Fruit fly (Drosophila melanogaster) whole organism, embryonic: ENCODE data around the gene Gart.

Experiments used
- Ada2b ChIP-seq: fragments of 200-800 bp; sonication (Bioruptor generic); IDR thresholded peaks from 2 replicates; pipeline ENCODE4 v1.3.6; 2022; ENCODE audit warnings: missing biosample characterization, missing genetic modification characterization
- B-H1 ChIP-seq: fragments of 200-800 bp; sonication (Bioruptor generic); IDR thresholded peaks from 3 replicates; pipeline ENCODE4 v1.3.6; 2022; ENCODE audit warnings: missing biosample characterization, missing genetic modification characterization
- CG10654 ChIP-seq: fragments of 200-800 bp; sonication (Bioruptor generic); optimal IDR thresholded peaks from 2 replicates; lab custom pipeline; 2016; ENCODE audit warnings: missing biosample characterization, missing genetic modification characterization
- CG12744 ChIP-seq: fragments of 200-800 bp; sonication (Bioruptor generic); optimal IDR thresholded peaks from 2 replicates; lab custom pipeline; 2016; ENCODE audit warnings: missing biosample characterization, missing genetic modification characterization
- CG13296 ChIP-seq: fragments of 200-800 bp; sonication (Bioruptor generic); optimal IDR thresholded peaks from 3 replicates; lab custom pipeline; 2018; ENCODE audit warnings: missing biosample characterization, mild to moderate bottlenecking, missing genetic modification characterization
- CG14441 ChIP-seq: fragments of 200-800 bp; sonication (Bioruptor generic); IDR thresholded peaks from 2 replicates; pipeline ENCODE4 v1.3.6; 2022; ENCODE audit warnings: missing biosample characterization, missing genetic modification characterization
- CG1603 ChIP-seq: fragments of 200-800 bp; sonication (Bioruptor generic); optimal IDR thresholded peaks from 2 replicates; lab custom pipeline; 2019; ENCODE audit warnings: missing biosample characterization, mild to moderate bottlenecking, missing genetic modification characterization, moderate library complexity
- CG17186 ChIP-seq: fragments of 200-800 bp; sonication (Bioruptor generic); optimal IDR thresholded peaks from 3 replicates; lab custom pipeline; 2017; ENCODE audit warnings: missing biosample characterization, missing genetic modification reagents, missing genetic modification characterization
- CG17829 ChIP-seq: fragments of 200-800 bp; optimal IDR thresholded peaks from 2 replicates; lab custom pipeline; 2019; ENCODE audit warnings: missing biosample characterization, mild to moderate bottlenecking, missing genetic modification characterization, moderate library complexity
- CG1792 ChIP-seq: fragments of 200-800 bp; sonication (Bioruptor generic); optimal IDR thresholded peaks from 2 replicates; lab custom pipeline; 2016; ENCODE audit warnings: missing biosample characterization, missing genetic modification characterization
- CG1832 ChIP-seq: fragments of 200-800 bp; sonication (Bioruptor generic); optimal IDR thresholded peaks from 2 replicates; lab custom pipeline; 2017; ENCODE audit warnings: missing biosample characterization, mild to moderate bottlenecking, missing genetic modification characterization, inconsistent platforms
- CG2202 ChIP-seq: fragments of 200-800 bp; sonication (Bioruptor generic); optimal IDR thresholded peaks from 2 replicates; lab custom pipeline; 2018; ENCODE audit warnings: missing biosample characterization, mild to moderate bottlenecking, missing genetic modification characterization
- CG2875 ChIP-seq: fragments of 200-800 bp; sonication (Bioruptor generic); optimal IDR thresholded peaks from 2 replicates; lab custom pipeline; 2017; ENCODE audit warnings: missing biosample characterization, mild to moderate bottlenecking, missing genetic modification characterization, missing genetic modification reagents
- CG32532 ChIP-seq: fragments of 200-800 bp; sonication (Bioruptor generic); IDR thresholded peaks from 2 replicates; pipeline ENCODE4 v1.3.6; 2022; ENCODE audit warnings: missing biosample characterization, missing genetic modification characterization
- CG4617 ChIP-seq: fragments of 200-800 bp; sonication (Bioruptor generic); optimal IDR thresholded peaks from 3 replicates; lab custom pipeline; 2016; ENCODE audit warnings: missing biosample characterization, missing genetic modification characterization, borderline replicate concordance
- CG6254 ChIP-seq: fragments of 200-800 bp; sonication (Bioruptor generic); optimal IDR thresholded peaks from 3 replicates; lab custom pipeline; 2017; ENCODE audit warnings: mild to moderate bottlenecking, missing biosample characterization, missing genetic modification reagents, missing genetic modification characterization
- CG8281 ChIP-seq: fragments of 200-800 bp; sonication (Bioruptor generic); optimal IDR thresholded peaks from 2 replicates; lab custom pipeline; 2018; ENCODE audit warnings: missing biosample characterization, mild to moderate bottlenecking, missing genetic modification characterization, moderate library complexity
- CG8924 ChIP-seq: fragments of 200-800 bp; optimal IDR thresholded peaks from 3 replicates; lab custom pipeline; 2019; ENCODE audit warnings: missing biosample characterization, mild to moderate bottlenecking, missing genetic modification characterization, moderate library complexity
- Dad ChIP-seq: fragments of 200-800 bp; sonication (Bioruptor generic); optimal IDR thresholded peaks from 3 replicates; lab custom pipeline; 2016; ENCODE audit warnings: missing biosample characterization, missing genetic modification characterization
- Fer1 ChIP-seq: fragments of 200-800 bp; sonication (Bioruptor generic); optimal IDR thresholded peaks from 2 replicates; lab custom pipeline; 2017; ENCODE audit warnings: missing biosample characterization, mild to moderate bottlenecking, missing genetic modification characterization
- Gsc ChIP-seq: fragments of 200-800 bp; sonication (Bioruptor generic); IDR thresholded peaks from 2 replicates; pipeline ENCODE4 v1.3.6; 2022; ENCODE audit warnings: missing biosample characterization, missing genetic modification characterization
- Gug ChIP-seq: fragments of 200-800 bp; sonication (Bioruptor generic); IDR thresholded peaks from 4 replicates; pipeline ENCODE4 v1.3.6; 2022; ENCODE audit warnings: missing biosample characterization, missing genetic modification characterization
- H15 ChIP-seq: fragments of 200-800 bp; sonication (Bioruptor generic); IDR thresholded peaks from 3 replicates; pipeline ENCODE4 v1.3.6; 2022; ENCODE audit warnings: missing biosample characterization, missing genetic modification characterization
- Hmr ChIP-seq: fragments of 200-800 bp; sonication (Bioruptor generic); optimal IDR thresholded peaks from 3 replicates; lab custom pipeline; 2017; ENCODE audit warnings: mild to moderate bottlenecking, missing biosample characterization, missing genetic modification reagents, missing genetic modification characterization
- Med ChIP-seq: fragments of 200-800 bp; sonication (Bioruptor generic); peaks from one replicate; lab custom pipeline; 2016; ENCODE audit warnings: missing biosample characterization, missing genetic modification characterization, mild to moderate bottlenecking, inconsistent platforms, moderate library complexity
- Mes4 ChIP-seq: fragments of 200-800 bp; sonication (Bioruptor generic); optimal IDR thresholded peaks from 2 replicates; lab custom pipeline; 2016; ENCODE audit warnings: missing biosample characterization, missing genetic modification characterization
- Nf-YA ChIP-seq: fragments of 200-800 bp; sonication (Bioruptor generic); IDR thresholded peaks from 2 replicates; pipeline ENCODE4 v1.3.6; 2022; ENCODE audit warnings: missing biosample characterization, missing genetic modification characterization
- Nf-YC ChIP-seq: fragments of 200-800 bp; optimal IDR thresholded peaks from 3 replicates; lab custom pipeline; 2019; ENCODE audit warnings: missing biosample characterization, mild to moderate bottlenecking, missing genetic modification characterization, moderate library complexity
- Rfx ChIP-seq: fragments of 200-800 bp; sonication (Bioruptor generic); IDR thresholded peaks from 2 replicates; pipeline ENCODE4 v1.3.6; 2022; ENCODE audit warnings: missing biosample characterization, missing genetic modification characterization
- Scr ChIP-seq: fragments of 200-800 bp; sonication (Bioruptor generic); IDR thresholded peaks from 2 replicates; pipeline ENCODE4 v1.3.6; 2022; ENCODE audit warnings: missing biosample characterization, missing genetic modification characterization; ENCODE audit not compliant: partially characterized antibody
- TFAM ChIP-seq: fragments of 200-800 bp; sonication (Bioruptor generic); optimal IDR thresholded peaks from 2 replicates; lab custom pipeline; 2017; ENCODE audit warnings: missing biosample characterization, missing genetic modification characterization, inconsistent platforms
- Taf1 ChIP-seq: fragments of 200-800 bp; sonication (Bioruptor generic); IDR thresholded peaks from 2 replicates; pipeline ENCODE4 v1.3.6; 2022; ENCODE audit warnings: missing biosample characterization, missing genetic modification characterization
- Tbp ChIP-seq: fragments of >200 bp; optimal IDR thresholded peaks from 2 replicates; lab custom pipeline; 2018; ENCODE audit warnings: missing biosample characterization, missing genetic modification characterization
- Vsx1 ChIP-seq: fragments of 200-800 bp; sonication (Bioruptor generic); optimal IDR thresholded peaks from 2 replicates; lab custom pipeline; 2017; ENCODE audit warnings: missing biosample characterization, mild to moderate bottlenecking, missing genetic modification characterization, missing genetic modification reagents
- ab ChIP-seq: fragments of 200-800 bp; sonication (Bioruptor generic); optimal IDR thresholded peaks from 2 replicates; lab custom pipeline; 2016; ENCODE audit warnings: missing biosample characterization, missing genetic modification characterization
- chinmo ChIP-seq: fragments of 200-800 bp; sonication (Bioruptor generic); IDR thresholded peaks from 4 replicates; pipeline ENCODE4 v1.3.6; 2022; ENCODE audit warnings: missing biosample characterization, missing genetic modification characterization; ENCODE audit not compliant: partially characterized antibody
- crp ChIP-seq, 2 experiments: fragments of 200-800 bp; sonication (Bioruptor generic); optimal IDR thresholded peaks; 2 replicates in 1 of 2; 3 replicates in 1 of 2; lab custom pipeline; 2017; ENCODE audit warnings: missing biosample characterization in 2 of 2, missing genetic modification characterization in 2 of 2, mild to moderate bottlenecking in 1 of 2, moderate library complexity in 1 of 2
- danr ChIP-seq: fragments of 200-800 bp; sonication (Bioruptor generic); IDR thresholded peaks from 2 replicates; pipeline ENCODE4 v1.3.6; 2022; ENCODE audit warnings: missing biosample characterization, missing genetic modification characterization
- emc ChIP-seq: fragments of 200-800 bp; sonication (Bioruptor generic); optimal IDR thresholded peaks from 2 replicates; lab custom pipeline; 2016; ENCODE audit warnings: missing biosample characterization, missing genetic modification characterization
- grn ChIP-seq: fragments of 200-800 bp; sonication (Bioruptor generic); optimal IDR thresholded peaks from 3 replicates; lab custom pipeline; 2017; ENCODE audit warnings: missing biosample characterization, missing genetic modification characterization
- gro ChIP-seq: fragments of 200-800 bp; sonication (Bioruptor generic); optimal IDR thresholded peaks from 2 replicates; lab custom pipeline; 2016; ENCODE audit warnings: missing biosample characterization, missing genetic modification characterization
- jigr1 ChIP-seq: fragments of 200-800 bp; sonication (Bioruptor generic); IDR thresholded peaks from 3 replicates; pipeline ENCODE4 v1.3.6; 2022; ENCODE audit warnings: missing biosample characterization, missing genetic modification characterization
- knrl ChIP-seq: fragments of 200-800 bp; sonication (Bioruptor generic); IDR thresholded peaks from 3 replicates; pipeline ENCODE4 v1.3.6; 2022; ENCODE audit warnings: missing biosample characterization, missing genetic modification characterization; ENCODE audit not compliant: partially characterized antibody
- lilli ChIP-seq: fragments of 200-800 bp; sonication (Bioruptor generic); optimal IDR thresholded peaks from 3 replicates; lab custom pipeline; 2016; ENCODE audit warnings: missing biosample characterization, missing genetic modification characterization
- pfk ChIP-seq: fragments of 200-800 bp; sonication (Bioruptor generic); optimal IDR thresholded peaks from 2 replicates; lab custom pipeline; 2018; ENCODE audit warnings: missing biosample characterization, mild to moderate bottlenecking, missing genetic modification characterization, moderate library complexity
- sd ChIP-seq: fragments of 200-800 bp; sonication (Bioruptor generic); optimal IDR thresholded peaks from 3 replicates; lab custom pipeline; 2018; ENCODE audit warnings: missing biosample characterization, mild to moderate bottlenecking, missing genetic modification characterization, moderate library complexity
- ssp ChIP-seq: fragments of 200-800 bp; sonication (Bioruptor generic); IDR thresholded peaks from 2 replicates; pipeline ENCODE4 v1.3.6; 2022; ENCODE audit warnings: missing biosample characterization, missing genetic modification characterization
- tna ChIP-seq: fragments of 200-800 bp; sonication (Bioruptor generic); IDR thresholded peaks from 2 replicates; pipeline ENCODE4 v1.3.6; 2022; ENCODE audit warnings: missing biosample characterization, missing genetic modification characterization; ENCODE audit not compliant: partially characterized antibody
- twi ChIP-seq: fragments of 200-800 bp; optimal IDR thresholded peaks from 2 replicates; lab custom pipeline; 2019; ENCODE audit warnings: missing biosample characterization, mild to moderate bottlenecking, missing genetic modification characterization, moderate library complexity

Gart gene

DNA sequence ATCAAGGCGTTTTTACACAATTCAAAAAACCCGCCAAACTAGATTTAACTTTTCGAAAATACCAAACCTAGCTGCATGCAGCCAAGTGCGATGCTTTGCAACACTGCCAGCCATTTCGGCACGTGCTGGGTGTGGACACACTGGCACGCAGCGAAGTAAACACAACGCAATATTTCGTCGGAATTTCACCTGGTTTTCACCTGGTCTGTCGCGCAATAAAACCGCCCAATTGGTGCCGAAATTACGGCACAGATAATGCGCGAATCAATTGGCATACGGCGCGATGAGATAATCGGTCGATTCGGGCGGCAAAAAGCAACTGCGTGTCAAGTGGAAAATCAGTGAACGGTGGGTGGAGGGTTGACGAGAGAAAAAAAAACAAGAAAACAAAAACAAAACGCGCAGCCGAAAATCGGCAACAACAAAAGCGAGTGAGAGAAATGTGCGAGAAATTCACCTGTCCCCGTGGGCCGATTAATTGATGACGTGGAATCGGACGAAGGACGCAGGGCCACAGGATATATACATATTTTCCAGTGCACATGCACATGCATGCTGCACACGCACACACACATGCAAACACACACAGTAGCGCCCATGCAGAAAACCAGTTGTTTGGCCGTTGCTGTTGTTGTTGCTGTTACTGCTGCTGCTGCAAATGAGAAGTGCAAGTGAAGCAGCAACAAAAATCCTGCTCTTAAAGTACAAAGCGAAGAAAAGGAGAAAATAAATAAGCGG is 32.7 kb upstream of the Gart start, which contains the start of gene Mnn1 (continued):
- TF ChIP-seq Taf1 (GFP tag; lab: Robert Waterston, UW) (no peak), CG17186 (GFP tag; lab: Kevin White, UChicago) (peak; percentile 66), Hmr (GFP tag; lab: Kevin White, UChicago) (no peak), CG1792 (no peak), H15 (GFP tag; lab: Robert Waterston, UW) (no peak), sd (tag; lab: Kevin White, UChicago) (peak; percentile 95), CG2875 (GFP tag; lab: Kevin White, UChicago) (no peak), CG2202 (no peak), knrl (GFP tag; lab: Robert Waterston, UW) (peak; percentile 31; the same call in 1 of the 3 replicates), Fer1 (GFP tag; lab: Kevin White, UChicago) (peak; percentile 67), lilli (peak; percentile 71), CG8924 (peak; percentile 37), Nf-YC (tag; lab: Kevin White, UChicago) (no peak), Scr (GFP tag; lab: Robert Waterston, UW) (peak; percentile 51), CG17829 (tag; lab: Kevin White, UChicago) (peak; percentile 61), Mes4 (no peak), danr (GFP tag; lab: Robert Waterston, UW) (no peak), CG1832 (no peak), CG1603 (tag; lab: Kevin White, UChicago) (peak; percentile 89), twi (no peak), CG14441 (GFP tag; lab: Robert Waterston, UW) (no peak), jigr1 (GFP tag; lab: Robert Waterston, UW) (no peak), CG6254 (GFP tag; lab: Kevin White, UChicago) (peak; percentile 44), CG4617 (GFP tag; lab: Kevin White, UChicago) (peak; percentile 73), Vsx1 (GFP tag; lab: Kevin White, UChicago) (no peak), chinmo (GFP tag; lab: Robert Waterston, UW) (peak; percentile 85; the same call in 3 of the 4 replicates), Gug (GFP tag; lab: Robert Waterston, UW) (no peak), B-H1 (GFP tag; lab: Robert Waterston, UW) (no peak), CG12744 (GFP tag; lab: Kevin White, UChicago) (no peak), Dad (GFP tag; lab: Kevin White, UChicago) (peak; percentile 53), tna (GFP tag; lab: Robert Waterston, UW) (peak; percentile 26; the same call in 1 of the 2 replicates), Med (GFP tag; lab: Kevin White, UChicago) (peak; percentile 96), Tbp (GFP tag; lab: Kevin White, UChicago) (no peak), gro (GFP tag; lab: Kevin White, UChicago) (peak; percentile 49), crp (GFP tag; optimal IDR thresholded peaks at IDR 0.05; lab: Kevin White, UChicago) (peak in 1 of 2 experiments; percentile 55), grn (GFP tag; lab: Kevin White, UChicago) (no peak), ab (GFP tag; lab: Kevin White, UChicago) (no peak), Nf-YA (GFP tag; lab: Robert Waterston, UW) (no peak), CG13296 (GFP tag; lab: Kevin White, UChicago) (no peak), TFAM (GFP tag; lab: Kevin White, UChicago) (no peak), Gsc (no peak), Rfx (peak; percentile 72), Ada2b (no peak), ssp (GFP tag; lab: Robert Waterston, UW) (no peak), CG10654 (GFP tag; lab: Kevin White, UChicago) (no peak), emc (GFP tag; lab: Kevin White, UChicago) (peak; percentile 22), CG8281 (no peak), pfk (GFP tag; lab: Kevin White, UChicago) (peak; percentile 4), CG32532 (GFP tag; lab: Robert Waterston, UW) (peak; percentile 34; the same call in 1 of the 2 replicates)
